Worm (Caenorhabditis elegans) whole organism, L1 larva: ENCODE data around the gene lect-2.

ENCODE experiments used
- C16A3.4 ChIP-seq: fragments of 150-350 bp; optimal IDR thresholded peaks from 2 replicates; lab custom pipeline; 2014; ENCODE audit warnings: missing biosample characterization, missing genetic modification characterization
- C34B4.2 ChIP-seq: sonication (generic microtip); optimal IDR thresholded peaks from 2 replicates; lab custom pipeline; 2017; ENCODE audit warnings: mild to moderate bottlenecking, missing genetic modification characterization, missing compliant biosample characterization
- Y116A8C.19 ChIP-seq: sonication (generic microtip); optimal IDR thresholded peaks from 2 replicates; lab custom pipeline; 2016; ENCODE audit warnings: missing compliant biosample characterization, missing genetic modification characterization, borderline replicate concordance
- ceh-63 ChIP-seq: fragments of 200-800 bp; sonication (Bioruptor generic); optimal IDR thresholded peaks from 2 replicates; lab custom pipeline; 2018; ENCODE audit warnings: mild to moderate bottlenecking, missing genetic modification characterization, missing compliant biosample characterization
- ceh-88 ChIP-seq: fragments of 200-800 bp; sonication (Bioruptor generic); IDR thresholded peaks from 2 replicates; pipeline ENCODE4 v1.3.6; 2022; ENCODE audit warnings: missing genetic modification characterization, missing compliant biosample characterization
- ceh-90 ChIP-seq: sonication (generic microtip); optimal IDR thresholded peaks from 2 replicates; lab custom pipeline; 2016; ENCODE audit warnings: missing genetic modification characterization, missing compliant biosample characterization
- dpl-1 ChIP-seq, 3 experiments: fragments of 150-350 bp in 2 of 3; sonication (generic microtip) in 1 of 3; optimal IDR thresholded peaks; 2 replicates each; lab custom pipeline; 2014 to 2017; ENCODE audit warnings: missing biosample characterization in 3 of 3, missing genetic modification characterization in 3 of 3, missing genetic modification reagents in 3 of 3
- dsc-1 ChIP-seq: sonication (generic microtip); optimal IDR thresholded peaks from 2 replicates; lab custom pipeline; 2016; ENCODE audit warnings: mild to moderate bottlenecking, missing genetic modification characterization, missing compliant biosample characterization
- efl-1 ChIP-seq, 4 experiments: fragments of 150-350 bp; optimal IDR thresholded peaks in 3 of 4; peaks in 1 of 4; 1 replicate in 1 of 4; 2 replicates in 3 of 4; lab custom pipeline; 2014; ENCODE audit warnings: missing biosample characterization in 2 of 4, missing genetic modification characterization in 2 of 4, missing genetic modification reagents in 2 of 4
- efl-3 ChIP-seq: fragments of 200-800 bp; sonication (Bioruptor generic); optimal IDR thresholded peaks from 2 replicates; lab custom pipeline; 2018; ENCODE audit warnings: mild to moderate bottlenecking, missing genetic modification characterization, missing compliant biosample characterization
- egl-27 ChIP-seq, 2 experiments: fragments of 150-350 bp in 1 of 2; sonication (generic microtip); optimal IDR thresholded peaks; 3 replicates each; lab custom pipeline; 2017 to 2018; ENCODE audit warnings: missing biosample characterization in 2 of 2, missing genetic modification characterization in 2 of 2, missing genetic modification reagents in 2 of 2
- fkh-4 ChIP-seq: sonication (generic microtip); optimal IDR thresholded peaks from 2 replicates; lab custom pipeline; 2016; ENCODE audit warnings: missing compliant biosample characterization, missing genetic modification characterization, borderline replicate concordance
- fos-1 ChIP-seq: fragments of 150-350 bp; optimal IDR thresholded peaks from 2 replicates; lab custom pipeline; 2014; ENCODE audit warnings: missing biosample characterization, missing genetic modification characterization
- isw-1 ChIP-seq: fragments of 200-800 bp; sonication (Bioruptor generic); IDR thresholded peaks from 2 replicates; pipeline ENCODE4 v1.3.6; 2022; ENCODE audit warnings: missing genetic modification characterization, missing compliant biosample characterization
- lin-14 ChIP-seq: fragments of 200-800 bp; sonication (Bioruptor generic); optimal IDR thresholded peaks from 2 replicates; lab custom pipeline; 2018; ENCODE audit warnings: mild to moderate bottlenecking, missing genetic modification characterization, moderate library complexity, missing compliant biosample characterization
- lin-15B ChIP-seq: fragments of 150-350 bp; sonication (generic microtip); optimal IDR thresholded peaks from 3 replicates; lab custom pipeline; 2014; ENCODE audit warnings: missing biosample characterization, missing genetic modification characterization
- lir-3 ChIP-seq: sonication (generic microtip); optimal IDR thresholded peaks from 2 replicates; lab custom pipeline; 2016; ENCODE audit warnings: mild to moderate bottlenecking, missing genetic modification characterization, moderate library complexity, missing compliant biosample characterization; ENCODE audit not compliant: poor library complexity
- lsy-2 ChIP-seq, 2 experiments: fragments of 150-350 bp; optimal IDR thresholded peaks; 2 replicates each; lab custom pipeline; 2014; ENCODE audit warnings: missing biosample characterization in 2 of 2, missing genetic modification characterization in 2 of 2
- mdl-1 ChIP-seq, 2 experiments: fragments of 150-350 bp; optimal IDR thresholded peaks; 2 replicates each; lab custom pipeline; 2014 to 2017; ENCODE audit warnings: missing biosample characterization in 2 of 2, missing genetic modification characterization in 2 of 2, inconsistent platforms in 1 of 2
- mef-2 ChIP-seq: fragments of 150-350 bp; optimal IDR thresholded peaks from 2 replicates; lab custom pipeline; 2014; ENCODE audit warnings: missing biosample characterization, missing genetic modification characterization
- mep-1 ChIP-seq: fragments of 150-350 bp; optimal IDR thresholded peaks from 2 replicates; lab custom pipeline; 2014; ENCODE audit warnings: missing biosample characterization, missing genetic modification characterization
- nhr-12 ChIP-seq: sonication (generic microtip); optimal IDR thresholded peaks from 2 replicates; lab custom pipeline; 2017; ENCODE audit warnings: missing biosample characterization, missing genetic modification characterization
- nhr-19 ChIP-seq: fragments of 200-800 bp; sonication (Bioruptor generic); conservative IDR thresholded peaks from 2 replicates; pipeline ENCODE4 v1.3.6; 2022; ENCODE audit warnings: missing genetic modification characterization, missing compliant biosample characterization
- nhr-20 ChIP-seq: sonication (generic microtip); optimal IDR thresholded peaks from 2 replicates; lab custom pipeline; 2016; ENCODE audit warnings: mild to moderate bottlenecking, missing genetic modification characterization, missing compliant biosample characterization
- nhr-28 ChIP-seq: fragments of 150-350 bp; optimal IDR thresholded peaks from 2 replicates; lab custom pipeline; 2014; ENCODE audit warnings: missing biosample characterization, missing genetic modification characterization
- nhr-71 ChIP-seq: sonication (generic microtip); optimal IDR thresholded peaks from 2 replicates; lab custom pipeline; 2016; ENCODE audit warnings: mild to moderate bottlenecking, missing genetic modification characterization, moderate library complexity, missing compliant biosample characterization
- nhr-76 ChIP-seq: sonication (generic microtip); optimal IDR thresholded peaks from 2 replicates; lab custom pipeline; 2017; ENCODE audit warnings: missing biosample characterization, missing genetic modification characterization
- nhr-85 ChIP-seq: sonication (generic microtip); peaks from one replicate; lab custom pipeline; 2016; ENCODE audit warnings: missing genetic modification characterization, inconsistent platforms, missing compliant biosample characterization
- pag-3 ChIP-seq: sonication (generic microtip); optimal IDR thresholded peaks from 2 replicates; lab custom pipeline; 2017; ENCODE audit warnings: missing genetic modification characterization, mild to moderate bottlenecking, missing compliant biosample characterization, antibody characterized with exemption, borderline replicate concordance; ENCODE audit not compliant: insufficient read depth
- rnt-1 ChIP-seq: sonication (generic microtip); optimal IDR thresholded peaks from 2 replicates; lab custom pipeline; 2016; ENCODE audit warnings: mild to moderate bottlenecking, missing genetic modification characterization, moderate library complexity, missing compliant biosample characterization
- snu-23 ChIP-seq: sonication (generic microtip); optimal IDR thresholded peaks from 2 replicates; lab custom pipeline; 2016; ENCODE audit warnings: missing genetic modification characterization, missing compliant biosample characterization
- swsn-7 ChIP-seq: sonication (generic microtip); optimal IDR thresholded peaks from 2 replicates; lab custom pipeline; 2016; ENCODE audit warnings: missing genetic modification characterization, missing compliant biosample characterization
- unc-130 ChIP-seq: fragments of 150-350 bp; optimal IDR thresholded peaks from 2 replicates; lab custom pipeline; 2017; ENCODE audit warnings: missing biosample characterization, missing genetic modification characterization, inconsistent platforms
- unc-30 ChIP-seq: sonication (generic microtip); optimal IDR thresholded peaks from 2 replicates; lab custom pipeline; 2017; ENCODE audit warnings: missing biosample characterization, missing genetic modification characterization

Gene lect-2

DNA sequence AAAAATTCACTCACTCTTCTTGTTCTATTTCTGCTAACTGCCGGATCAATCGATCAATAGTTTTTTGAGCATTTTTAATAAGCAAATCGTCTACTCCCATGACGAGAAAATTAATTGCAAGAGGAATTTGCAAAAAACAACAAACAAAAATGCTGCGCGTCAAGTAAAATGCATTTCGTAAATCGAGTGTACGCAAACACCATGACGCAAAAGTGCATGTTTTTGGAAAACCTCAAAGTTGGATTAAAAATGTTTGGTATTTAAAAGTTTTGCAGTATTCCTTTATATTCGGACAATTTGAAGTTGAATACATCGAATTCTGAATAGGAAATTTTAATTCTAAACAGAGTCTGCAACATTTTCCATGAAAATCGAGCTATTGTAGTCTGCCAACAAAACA, 48.7 kb downstream of the lect-2 start, which contains the start of gene ZK1248.19 (continued):
- TF ChIP-seq C16A3.4 (peak; percentile 54), lir-3 (tag; lab: Kevin White, UChicago) (no peak), egl-27 (tag; optimal IDR thresholded peaks at IDR 0.05; lab: Kevin White, UChicago) (no peak), lin-15B (no peak), isw-1 (GFP tag; lab: Robert Waterston, UW) (no peak), fkh-4 (tag; lab: Kevin White, UChicago) (no peak), mef-2 (no peak), unc-30 (tag; lab: Kevin White, UChicago) (no peak), lsy-2 (tag; optimal IDR thresholded peaks at IDR 0.05; lab: Kevin White, UChicago) (peak; percentile 42 to 58), ceh-90 (tag; lab: Kevin White, UChicago) (no peak)

ce11 chrII:5841053-5841547, 50.6 kb downstream of the lect-2 start, which contains the start of gene lec-5:
Gene lec-5, minus strand, starts transcription at chrII:5841103.
- TF ChIP-seq nhr-71 (peak; percentile 60), efl-1 (optimal IDR thresholded peaks at IDR 0.05; lab: Kevin White, UChicago) (no peak), efl-1 (GFP tag; optimal IDR thresholded peaks at IDR 0.05 in 1 of 2; lab: Kevin White, UChicago) (no peak), efl-3 (GFP tag; lab: Kevin White, UChicago) (no peak), nhr-19 (peak; percentile 38), lin-15B (no peak), lir-3 (tag; lab: Kevin White, UChicago) (no peak), nhr-12 (tag; lab: Kevin White, UChicago) (no peak), ceh-88 (GFP tag; lab: Robert Waterston, UW) (no peak), mep-1 (tag; lab: Kevin White, UChicago) (peak; percentile 2), lin-14 (GFP tag; lab: Kevin White, UChicago) (peak; percentile 72), unc-130 (tag; lab: Kevin White, UChicago) (peak; percentile 63), dpl-1 (GFP tag; optimal IDR thresholded peaks at IDR 0.05; lab: Kevin White, UChicago) (no peak), lsy-2 (tag; optimal IDR thresholded peaks at IDR 0.05; lab: Kevin White, UChicago) (peak in 1 of 2 experiments; percentile 47), nhr-20 (tag; lab: Kevin White, UChicago) (peak; percentile 23), snu-23 (GFP tag; lab: Kevin White, UChicago) (peak; percentile 23), rnt-1 (tag; lab: Kevin White, UChicago) (peak; percentile 56), dsc-1 (tag; lab: Kevin White, UChicago) (peak; percentile 56), C34B4.2 (no peak), swsn-7 (tag; lab: Kevin White, UChicago) (no peak), nhr-85 (tag; lab: Kevin White, UChicago) (no peak), pag-3 (tag; lab: Kevin White, UChicago) (peak; percentile 79)
- TF ChIP-seq, all 84 proteins: peak for 11

- no peak for TF ChIP-seq fos-1 (tag; lab: Kevin White, UChicago)
- no peak for TF ChIP-seq egl-27 (tag; optimal IDR thresholded peaks at IDR 0.05; lab: Kevin White, UChicago)
- TF ChIP-seq pag-3 (tag; lab: Kevin White, UChicago) = no peak
- no peak for TF ChIP-seq ceh-63 (GFP tag; lab: Kevin White, UChicago)
- no peak for TF ChIP-seq nhr-28 (tag; lab: Kevin White, UChicago)
- no peak for TF ChIP-seq lin-15B
- TF ChIP-seq Y116A8C.19 (tag; lab: Kevin White, UChicago) = no peak
- no peak for TF ChIP-seq mdl-1 (tag; optimal IDR thresholded peaks at IDR 0.05; lab: Kevin White, UChicago)
- TF ChIP-seq isw-1 (GFP tag; lab: Robert Waterston, UW) = no peak
- TF ChIP-seq nhr-76 (tag; lab: Kevin White, UChicago) = no peak
Measured at ce11 chrII:5841866-5842265, 51.3 kb downstream of the lect-2 start, which contains the start of gene nep-25. Gene nep-25, plus strand, starts transcription at chrII:5842240.
